Fruit fly (Drosophila melanogaster) Kc167 (cell line): ENCODE measurements around the gene Spt3.

ENCODE experiments used
- h ChIP-seq: fragments of >200 bp; optimal IDR thresholded peaks from 3 replicates; lab custom pipeline; 2018; ENCODE audit warnings: missing external identifiers
- insv ChIP-seq: fragments of >200 bp; optimal IDR thresholded peaks from 3 replicates; lab custom pipeline; 2018; ENCODE audit warnings: missing external identifiers
- psq ChIP-seq: fragments of >200 bp; optimal IDR thresholded peaks from 2 replicates; lab custom pipeline; 2017; ENCODE audit warnings: missing external identifiers
- ttk ChIP-seq: sonication (Bioruptor generic); optimal IDR thresholded peaks from 2 replicates; lab custom pipeline; 2017; ENCODE audit warnings: missing external identifiers

DNA sequence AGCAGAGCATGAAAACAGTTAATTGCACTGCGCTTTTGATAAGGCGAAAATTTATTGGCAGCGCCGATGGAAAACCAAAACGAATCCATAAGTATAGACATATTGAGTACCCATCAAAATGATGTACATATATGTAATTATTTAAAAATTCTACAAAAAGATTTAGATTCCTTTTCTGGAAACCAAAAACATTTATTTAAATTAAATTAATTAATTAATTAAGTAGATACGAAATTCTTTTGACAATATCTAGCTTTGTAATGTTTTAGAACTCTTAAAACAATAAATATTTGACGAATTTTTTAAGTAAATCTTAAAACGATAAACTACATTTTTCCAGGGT is 39.6 kb upstream of the Spt3 start:
- TF ChIP-seq psq (lab: Kevin White, UChicago) (no peak), h (no peak), insv (lab: Kevin White, UChicago) (no peak), ttk (lab: Kevin White, UChicago) (no peak)
